Fruit fly (Drosophila melanogaster): Measurements from ENCODE around the gene Cpr62Bb.
A peak's percentile ranks its signal among the peaks of the same experiment; 100 is the strongest.

Cpr62Bb gene

dm6 chr3L:1868841-1869240, 33.9 kb upstream of the Cpr62Bb start (continued):
- no peak for TF ChIP-seq H2.0 (GFP tag; IDR thresholded peaks at IDR 0.05)
- TF ChIP-seq BtbVII (GFP tag; optimal IDR thresholded peaks at IDR 0.05) = no peak
- TF ChIP-seq CG4328 (GFP tag; optimal IDR thresholded peaks at IDR 0.05) = no peak
- no peak for TF ChIP-seq CG12391 (tag; optimal IDR thresholded peaks at IDR 0.05)
- peak; percentile 63 for TF ChIP-seq tgo (GFP tag; IDR thresholded peaks at IDR 0.05)
- TF ChIP-seq ttk (GFP tag; IDR thresholded peaks at IDR 0.05) = peak; percentile 29; the same call in 1 of the 2 replicates
- peak; percentile 1 for TF ChIP-seq trem (tag; optimal IDR thresholded peaks at IDR 0.05)
- no peak for TF ChIP-seq Eip74EF (GFP tag; optimal IDR thresholded peaks at IDR 0.05)
- TF ChIP-seq phol (tag; optimal IDR thresholded peaks at IDR 0.05) = peak; percentile 8
- no peak for TF ChIP-seq tio (GFP tag; optimal IDR thresholded peaks at IDR 0.05)
- TF ChIP-seq Hmr (GFP tag; optimal IDR thresholded peaks at IDR 0.05) = no peak
- TF ChIP-seq CG10431 (GFP tag; optimal IDR thresholded peaks at IDR 0.05) = no peak
- TF ChIP-seq CG15696 (tag; optimal IDR thresholded peaks at IDR 0.05) = no peak
- no peak for TF ChIP-seq unpg (GFP tag; optimal IDR thresholded peaks at IDR 0.05)
- no peak for TF ChIP-seq dimm (GFP tag; IDR thresholded peaks at IDR 0.05)
- TF ChIP-seq B-H2 (GFP tag; optimal IDR thresholded peaks at IDR 0.05) = no peak
- no peak for TF ChIP-seq Hr78 (GFP tag; optimal IDR thresholded peaks at IDR 0.05)
- no peak for TF ChIP-seq kay (GFP tag; optimal IDR thresholded peaks at IDR 0.05)
- TF ChIP-seq NC2α (GFP tag; optimal IDR thresholded peaks at IDR 0.05) = no peak
- no peak; the same call in 1 of the 2 replicates for TF ChIP-seq Rx (GFP tag; IDR thresholded peaks at IDR 0.05)
- TF ChIP-seq wek (GFP tag; optimal IDR thresholded peaks at IDR 0.05) = no peak
- no peak for TF ChIP-seq CG9727 (GFP tag; optimal IDR thresholded peaks at IDR 0.05)
- no peak for TF ChIP-seq grn (GFP tag; optimal IDR thresholded peaks at IDR 0.05)
- peak; percentile 50 for TF ChIP-seq CG1233 (GFP tag; optimal IDR thresholded peaks at IDR 0.05)
- TF ChIP-seq pnt (GFP tag; optimal IDR thresholded peaks at IDR 0.05) = no peak
- no peak for TF ChIP-seq caup (GFP tag; optimal IDR thresholded peaks at IDR 0.05; ENCODE audit: severe bottlenecking)
- no peak for TF ChIP-seq CG12104 (GFP tag; optimal IDR thresholded peaks at IDR 0.05)
- TF ChIP-seq CrebB (tag; optimal IDR thresholded peaks at IDR 0.05) = no peak
- peak; percentile 45 for TF ChIP-seq HHEX (GFP tag; optimal IDR thresholded peaks at IDR 0.05)
- TF ChIP-seq disco-r (GFP tag; optimal IDR thresholded peaks at IDR 0.05) = no peak
- TF ChIP-seq Taf1 (GFP tag; IDR thresholded peaks at IDR 0.05) = no peak
- TF ChIP-seq peb (GFP tag; IDR thresholded peaks at IDR 0.05) = peak; percentile 29; the same call in 1 of the 2 replicates
- no peak for TF ChIP-seq CG18599 (GFP tag; optimal IDR thresholded peaks at IDR 0.05)
- no peak for TF ChIP-seq Lhr (GFP tag; optimal IDR thresholded peaks at IDR 0.05)
- TF ChIP-seq Poxn (GFP tag; IDR thresholded peaks at IDR 0.05) = no peak
- TF ChIP-seq D19A (tag; optimal IDR thresholded peaks at IDR 0.05) = no peak
- TF ChIP-seq ATbp (GFP tag; optimal IDR thresholded peaks at IDR 0.05) = no peak
- TF ChIP-seq CG6791 (GFP tag; IDR thresholded peaks at IDR 0.05; ENCODE audit: partially characterized antibody) = no peak
- TF ChIP-seq Gug (GFP tag; IDR thresholded peaks at IDR 0.05) = peak; percentile 53; the same call in 3 of the 4 replicates
- peak; percentile 28; the same call in 1 of the 3 replicates for TF ChIP-seq row (GFP tag; IDR thresholded peaks at IDR 0.05)
- TF ChIP-seq twi (tag; optimal IDR thresholded peaks at IDR 0.05) = no peak
- no peak for TF ChIP-seq CG18476 (GFP tag; optimal IDR thresholded peaks at IDR 0.05)
- no peak for TF ChIP-seq nerfin-1 (tag; optimal IDR thresholded peaks at IDR 0.05)
- peak; percentile 66 for TF ChIP-seq CG18262 (tag; optimal IDR thresholded peaks at IDR 0.05)
- TF ChIP-seq sna (GFP tag; IDR thresholded peaks at IDR 0.05; ENCODE audit: partially characterized antibody) = no peak
- peak; percentile 69 for TF ChIP-seq Fer3 (tag; optimal IDR thresholded peaks at IDR 0.05)
- no peak for TF ChIP-seq CG11398 (GFP tag; optimal IDR thresholded peaks at IDR 0.05)
- 0 out of 3 replicates have a peak, but pooled peaks have one; percentile 14 for TF ChIP-seq z (GFP tag; IDR thresholded peaks at IDR 0.05)
- no peak for TF ChIP-seq CG15479 (GFP tag; optimal IDR thresholded peaks at IDR 0.05)
- peak; percentile 56; the same call in 1 of the 2 replicates for TF ChIP-seq Xrp1 (GFP tag; IDR thresholded peaks at IDR 0.05)
